Fruit fly (Drosophila melanogaster): ENCODE data around the gene RpL17.

RpL17 gene

dm6 chrX:6711295-6711694 lies 32.7 kb downstream of the RpL17 start (continued):
- peak; percentile 63 for TF ChIP-seq odd (GFP tag; optimal IDR thresholded peaks at IDR 0.05)
- TF ChIP-seq CG15514 (GFP tag; optimal IDR thresholded peaks at IDR 0.05): peak; percentile 75
- TF ChIP-seq prd (optimal IDR thresholded peaks at IDR 0.05): no peak
- peak; percentile 79 for TF ChIP-seq prd (GFP tag; IDR thresholded peaks at IDR 0.05)
- no peak for TF ChIP-seq sima (GFP tag; optimal IDR thresholded peaks at IDR 0.05)
- TF ChIP-seq zf30C (GFP tag; optimal IDR thresholded peaks at IDR 0.05): peak; percentile 83
- peak; percentile 83 for TF ChIP-seq vvl (GFP tag; IDR thresholded peaks at IDR 0.05)
- TF ChIP-seq CG42726 (GFP tag; IDR thresholded peaks at IDR 0.05; ENCODE audit: partially characterized antibody): no peak
- peak; percentile 41 for TF ChIP-seq CG12236 (GFP tag; optimal IDR thresholded peaks at IDR 0.05)
- TF ChIP-seq CG17328 (GFP tag; IDR thresholded peaks at IDR 0.05): peak; percentile 75
- TF ChIP-seq CG9817 (tag; optimal IDR thresholded peaks at IDR 0.05): peak; percentile 73
- no peak for TF ChIP-seq knrl (GFP tag; IDR thresholded peaks at IDR 0.05; ENCODE audit: partially characterized antibody)
- peak; percentile 84 for TF ChIP-seq HLH3B (GFP tag; IDR thresholded peaks at IDR 0.05)
- peak; percentile 66 for TF ChIP-seq repo (GFP tag; optimal IDR thresholded peaks at IDR 0.05)
- TF ChIP-seq eyg (GFP tag; optimal IDR thresholded peaks at IDR 0.05): peak; percentile 69
- peak; percentile 77 for TF ChIP-seq CHES-1-like (GFP tag; optimal IDR thresholded peaks at IDR 0.05)
- peak; percentile 71 for TF ChIP-seq CG12659 (GFP tag; optimal IDR thresholded peaks at IDR 0.05)
- peak; percentile 44; the same call in 1 of the 2 replicates for TF ChIP-seq CG14667 (GFP tag; IDR thresholded peaks at IDR 0.05)
- 0 out of 3 replicates have a peak, but pooled peaks have one; percentile 30 for TF ChIP-seq sr (GFP tag; IDR thresholded peaks at IDR 0.05)
- TF ChIP-seq CG12219 (GFP tag; optimal IDR thresholded peaks at IDR 0.05): peak; percentile 81
- peak; percentile 64 for TF ChIP-seq esg (GFP tag; conservative IDR thresholded peaks at IDR 0.05)
- TF ChIP-seq CG14014 (GFP tag; IDR thresholded peaks at IDR 0.05): peak; percentile 78
- no peak for TF ChIP-seq CG3726 (GFP tag; IDR thresholded peaks at IDR 0.05)
- no peak for TF ChIP-seq ham (GFP tag; IDR thresholded peaks at IDR 0.05)
- TF ChIP-seq Ada2b (GFP tag; IDR thresholded peaks at IDR 0.05): peak; percentile 83
- peak; percentile 12 for TF ChIP-seq chn (GFP tag; optimal IDR thresholded peaks at IDR 0.05)
- no peak for TF ChIP-seq mld (GFP tag; IDR thresholded peaks at IDR 0.05; ENCODE audit: partially characterized antibody)
- TF ChIP-seq CG1529 (GFP tag; optimal IDR thresholded peaks at IDR 0.05): peak; percentile 67
- peak in 1 of 2 experiments; percentile 90 for TF ChIP-seq eve (GFP tag; optimal IDR thresholded peaks at IDR 0.05)
- no peak for TF ChIP-seq Bgb (GFP tag; IDR thresholded peaks at IDR 0.05; ENCODE audit: partially characterized antibody)
- TF ChIP-seq gce (GFP tag; IDR thresholded peaks at IDR 0.05): peak; percentile 71; the same call in 1 of the 3 replicates
- TF ChIP-seq psq (GFP tag; optimal IDR thresholded peaks at IDR 0.05): peak; percentile 12
- peak; percentile 63; the same call in 1 of the 3 replicates for TF ChIP-seq CG2199 (GFP tag; IDR thresholded peaks at IDR 0.05)
- TF ChIP-seq lab (GFP tag; optimal IDR thresholded peaks at IDR 0.05): peak; percentile 89
- peak; percentile 47 for TF ChIP-seq ash1 (GFP tag; optimal IDR thresholded peaks at IDR 0.05)
- TF ChIP-seq HHEX (GFP tag; optimal IDR thresholded peaks at IDR 0.05): peak; percentile 80
- no peak for TF ChIP-seq HLHmδ (GFP tag; optimal IDR thresholded peaks at IDR 0.05)
- TF ChIP-seq CG8281 (tag; optimal IDR thresholded peaks at IDR 0.05): peak; percentile 55
- peak; percentile 97 for TF ChIP-seq Ets65A (GFP tag)
- TF ChIP-seq kay (GFP tag; optimal IDR thresholded peaks at IDR 0.05): peak; percentile 68
- no peak for TF ChIP-seq usp (GFP tag; optimal IDR thresholded peaks at IDR 0.05)
- TF ChIP-seq CG11560 (tag; IDR thresholded peaks at IDR 0.05): peak; percentile 27; the same call in 1 of the 3 replicates
- TF ChIP-seq CG2889 (GFP tag; IDR thresholded peaks at IDR 0.05): no peak
- no peak for TF ChIP-seq CG13287 (GFP tag; IDR thresholded peaks at IDR 0.05; ENCODE audit: partially characterized antibody)
- TF ChIP-seq ci (GFP tag; IDR thresholded peaks at IDR 0.05): peak; percentile 80
- peak; percentile 20 for TF ChIP-seq Ets97D (GFP tag; optimal IDR thresholded peaks at IDR 0.05)
- TF ChIP-seq oc (tag; optimal IDR thresholded peaks at IDR 0.05): peak; percentile 87
- peak; percentile 54 for TF ChIP-seq gcm2 (GFP tag; optimal IDR thresholded peaks at IDR 0.05)
- TF ChIP-seq Deaf1 (tag; optimal IDR thresholded peaks at IDR 0.05): peak; percentile 80
- 0 out of 2 replicates have a peak, but pooled peaks have one; percentile 35 for TF ChIP-seq CG7372 (GFP tag; IDR thresholded peaks at IDR 0.05)
- TF ChIP-seq unpg (GFP tag; optimal IDR thresholded peaks at IDR 0.05): peak; percentile 83

Data from whole organism, embryonic.